Fruit fly (Drosophila melanogaster): ENCODE measurements around the gene CG2278.

The CG2278 gene

dm6 chrX:8170166-8170565, at the start of gene CG2278:
CG2278 (minus strand) TSS chrX:8170266.
- TF ChIP-seq acj6 (GFP tag; optimal IDR thresholded peaks at IDR 0.05) = no peak
- no peak for TF ChIP-seq CG15336 (GFP tag; IDR thresholded peaks at IDR 0.05)
- TF ChIP-seq Ets21C (GFP tag; optimal IDR thresholded peaks at IDR 0.05) = no peak
- TF ChIP-seq Eip93F (GFP tag; optimal IDR thresholded peaks at IDR 0.05) = no peak
- TF ChIP-seq spab (GFP tag; optimal IDR thresholded peaks at IDR 0.05) = no peak
- no peak for TF ChIP-seq vri (GFP tag; optimal IDR thresholded peaks at IDR 0.05)
- no peak for TF ChIP-seq CG7368 (GFP tag; optimal IDR thresholded peaks at IDR 0.05)
- TF ChIP-seq CG34406 (GFP tag; optimal IDR thresholded peaks at IDR 0.05) = no peak
- TF ChIP-seq eg (GFP tag; IDR thresholded peaks at IDR 0.05) = no peak
- no peak for TF ChIP-seq CG8119 (GFP tag; IDR thresholded peaks at IDR 0.05)

dm6 chrX:8215855-8216586, 46.0 kb upstream of the CG2278 start:
- TF ChIP-seq CG4318 (GFP tag; optimal IDR thresholded peaks at IDR 0.05) (no peak), CG10631 (GFP tag; optimal IDR thresholded peaks at IDR 0.05) (no peak), CG6163 (GFP tag; IDR thresholded peaks at IDR 0.05) (0 out of 3 replicates have a peak, but pooled peaks have one; percentile 13), acj6 (GFP tag; optimal IDR thresholded peaks at IDR 0.05) (no peak), CG34406 (GFP tag; optimal IDR thresholded peaks at IDR 0.05) (no peak), dsx (GFP tag; optimal IDR thresholded peaks at IDR 0.05; ENCODE audit: poor library complexity, severe bottlenecking) (peak; percentile 43), CG6854 (GFP tag; optimal IDR thresholded peaks at IDR 0.05) (no peak), CG6808 (GFP tag; optimal IDR thresholded peaks at IDR 0.05) (no peak), CG11902 (GFP tag; optimal IDR thresholded peaks at IDR 0.05) (no peak), CG11294 (GFP tag; IDR thresholded peaks at IDR 0.05) (no peak), CG31627 (GFP tag; optimal IDR thresholded peaks at IDR 0.05) (no peak)

DNA sequence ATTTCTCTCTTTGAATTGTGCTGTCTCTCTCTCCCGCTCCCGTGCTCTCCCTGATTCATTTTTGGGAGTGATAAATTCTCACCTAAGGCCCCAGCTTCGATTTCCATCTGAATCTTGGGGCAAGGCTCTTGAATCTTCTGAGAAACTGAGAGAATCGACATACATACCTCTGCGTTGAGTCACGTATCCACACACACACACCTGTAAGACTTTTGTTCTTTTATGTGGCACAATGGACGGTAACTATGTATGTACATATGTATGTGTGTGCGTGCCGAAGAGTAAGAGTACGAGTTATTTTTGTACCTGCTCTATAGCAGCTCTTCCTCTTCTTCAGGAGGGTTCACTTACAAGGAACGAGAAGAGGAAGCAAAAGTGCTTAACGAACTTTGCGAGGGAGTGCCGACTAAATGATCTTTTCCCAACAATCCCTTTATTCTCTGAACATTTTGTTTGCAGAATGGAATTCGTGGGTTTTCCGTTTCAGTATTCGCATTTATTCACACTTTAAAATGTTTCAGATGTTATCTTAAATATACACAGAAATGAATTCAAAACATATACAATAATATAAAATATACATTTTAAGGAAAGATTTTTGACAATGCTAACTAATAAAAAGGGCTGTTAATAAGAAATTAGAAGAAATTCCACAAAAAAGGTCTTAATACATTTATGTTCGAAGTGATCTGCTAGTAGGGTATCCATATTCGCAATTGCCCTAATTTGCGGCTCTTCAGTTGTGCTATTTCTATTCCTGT, 45.2 kb upstream of the CG2278 start:
- peak; percentile 79 for TF ChIP-seq CG6808 (GFP tag; optimal IDR thresholded peaks at IDR 0.05)
- TF ChIP-seq CG6163 (GFP tag; IDR thresholded peaks at IDR 0.05) = no peak
- peak; percentile 68 for TF ChIP-seq CG32006 (GFP tag; optimal IDR thresholded peaks at IDR 0.05)
- TF ChIP-seq CG8632 (GFP tag; optimal IDR thresholded peaks at IDR 0.05) = peak; percentile 58
- TF ChIP-seq CG7368 (GFP tag; optimal IDR thresholded peaks at IDR 0.05) = no peak
- peak; percentile 3 for TF ChIP-seq Smox (GFP tag; optimal IDR thresholded peaks at IDR 0.05)
- peak; percentile 32 to 35 for TF ChIP-seq ss (GFP tag; optimal IDR thresholded peaks at IDR 0.05)
- TF ChIP-seq salr (GFP tag; optimal IDR thresholded peaks at IDR 0.05) = peak; percentile 40 to 75
- TF ChIP-seq Met (GFP tag; optimal IDR thresholded peaks at IDR 0.05) = peak; percentile 36
- peak; percentile 9 for TF ChIP-seq CG9139 (GFP tag; optimal IDR thresholded peaks at IDR 0.05)
- no peak for TF ChIP-seq vri (GFP tag; optimal IDR thresholded peaks at IDR 0.05)
- peak; percentile 67 for TF ChIP-seq achi (GFP tag; optimal IDR thresholded peaks at IDR 0.05)
- TF ChIP-seq Eip78C (GFP tag) = peak; percentile 88
- peak; percentile 7 for TF ChIP-seq Sox14 (GFP tag; optimal IDR thresholded peaks at IDR 0.05)
- TF ChIP-seq Hr39 (GFP tag; optimal IDR thresholded peaks at IDR 0.05) = no peak
- TF ChIP-seq net (GFP tag; optimal IDR thresholded peaks at IDR 0.05) = peak; percentile 20
- no peak for TF ChIP-seq Sox15 (GFP tag; optimal IDR thresholded peaks at IDR 0.05)
- TF ChIP-seq dsx (GFP tag; optimal IDR thresholded peaks at IDR 0.05; ENCODE audit: poor library complexity, severe bottlenecking) = peak; percentile 52
- peak; percentile 8 for TF ChIP-seq CG6276 (GFP tag; optimal IDR thresholded peaks at IDR 0.05)
- peak; percentile 62 for TF ChIP-seq pdm3 (GFP tag; optimal IDR thresholded peaks at IDR 0.05)
- peak; percentile 7 for TF ChIP-seq CG1621 (tag; optimal IDR thresholded peaks at IDR 0.05)
- TF ChIP-seq acj6 (GFP tag; optimal IDR thresholded peaks at IDR 0.05) = peak; percentile 67
- TF ChIP-seq CG8319 (GFP tag; optimal IDR thresholded peaks at IDR 0.05) = no peak
- no peak for TF ChIP-seq CG11294 (GFP tag; IDR thresholded peaks at IDR 0.05)
- TF ChIP-seq CG34406 (GFP tag; optimal IDR thresholded peaks at IDR 0.05) = peak; percentile 62
- no peak; the same call in 2 of the 3 replicates for TF ChIP-seq CG8119 (GFP tag; IDR thresholded peaks at IDR 0.05)
- TF ChIP-seq cyc (GFP tag; optimal IDR thresholded peaks at IDR 0.05) = peak; percentile 5
- peak; percentile 77 for TF ChIP-seq CG3032 (tag; optimal IDR thresholded peaks at IDR 0.05)
- no peak for TF ChIP-seq dac (GFP tag; optimal IDR thresholded peaks at IDR 0.05)
- TF ChIP-seq fd59A (GFP tag; optimal IDR thresholded peaks at IDR 0.05) = peak; percentile 74
- TF ChIP-seq CG3919 (GFP tag; optimal IDR thresholded peaks at IDR 0.05) = peak; percentile 39
- peak; percentile 16 for TF ChIP-seq lz (GFP tag; optimal IDR thresholded peaks at IDR 0.05)
- TF ChIP-seq CG16779 (tag; optimal IDR thresholded peaks at IDR 0.05) = peak; percentile 12
- peak; percentile 18 for TF ChIP-seq esn (GFP tag; optimal IDR thresholded peaks at IDR 0.05)
